Worm (Caenorhabditis elegans) whole organism, midembryonic: Measurements from ENCODE around the gene ceh-90.

Experiments
- T22C8.4 ChIP-seq: fragments of 200-800 bp; sonication (Bioruptor generic); IDR thresholded peaks from 2 replicates; pipeline ENCODE4 v1.3.6; 2022; ENCODE audit warnings: missing genetic modification characterization, missing compliant biosample characterization
- cog-1 ChIP-seq: sonication (generic microtip); optimal IDR thresholded peaks from 2 replicates; lab custom pipeline; 2016; ENCODE audit warnings: missing genetic modification characterization, missing compliant biosample characterization
- flt-1 ChIP-seq: fragments of 200-800 bp; sonication (Bioruptor generic); IDR thresholded peaks from 2 replicates; pipeline ENCODE4 v1.3.6; 2022; ENCODE audit warnings: missing genetic modification characterization, missing compliant biosample characterization
- klf-2 ChIP-seq: fragments of 200-800 bp; sonication (Bioruptor generic); conservative IDR thresholded peaks from 2 replicates; pipeline ENCODE4 v1.3.6; 2022; ENCODE audit warnings: missing genetic modification reagents, missing genetic modification characterization, missing compliant biosample characterization
- med-1 ChIP-seq: sonication (generic microtip); optimal IDR thresholded peaks from 2 replicates; lab custom pipeline; 2017; ENCODE audit warnings: missing genetic modification characterization, mild to moderate bottlenecking, missing compliant biosample characterization, antibody characterized with exemption, missing genetic modification reagents; ENCODE audit not compliant: insufficient read depth
- ref-1 ChIP-seq: fragments of 200-800 bp; sonication (Bioruptor generic); conservative IDR thresholded peaks from 2 replicates; pipeline ENCODE4 v1.3.6; 2022; ENCODE audit warnings: missing genetic modification reagents, missing genetic modification characterization, missing compliant biosample characterization
- tab-1 ChIP-seq: fragments of 200-800 bp; sonication (Bioruptor generic); IDR thresholded peaks from 2 replicates; pipeline ENCODE4 v1.3.6; 2022; ENCODE audit warnings: missing genetic modification characterization, missing compliant biosample characterization
- ztf-23 ChIP-seq: fragments of 200-800 bp; sonication (Bioruptor generic); IDR thresholded peaks from 2 replicates; pipeline ENCODE4 v1.3.6; 2022; ENCODE audit warnings: missing genetic modification reagents, missing genetic modification characterization, missing compliant biosample characterization
- ztf-29 ChIP-seq: fragments of 200-800 bp; sonication (Bioruptor generic); IDR thresholded peaks from 2 replicates; pipeline ENCODE4 v1.3.6; 2022; ENCODE audit warnings: missing genetic modification reagents, missing genetic modification characterization, missing compliant biosample characterization

ceh-90 gene

DNA sequence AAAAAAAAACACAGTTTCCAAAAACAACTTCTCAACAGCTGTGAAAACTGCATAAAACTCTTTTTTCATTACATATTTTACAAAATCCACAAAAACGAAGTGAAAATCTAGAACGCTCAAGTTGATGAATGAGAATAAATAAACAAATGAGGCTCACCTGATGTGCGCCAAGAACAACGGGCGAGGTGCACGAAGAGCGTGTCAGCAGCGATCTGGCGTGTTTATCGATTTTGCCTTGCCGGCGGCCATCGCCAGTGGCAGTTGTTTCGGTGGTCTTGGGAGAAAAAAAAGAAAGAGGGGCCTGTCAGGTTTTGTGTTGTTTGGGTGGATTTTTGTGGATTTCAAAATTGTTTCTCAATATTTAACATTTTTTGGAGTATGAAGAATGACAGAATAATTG is 17.0 kb upstream of the ceh-90 start, which contains the start of gene idhb-1:
Gene idhb-1, minus strand, starts transcription at position 214 of the 400 bp plus-strand sequence.
- TF ChIP-seq tab-1 (GFP tag; lab: Robert Waterston, UW), result no peak
- 0 out of 2 replicates have a peak, but pooled peaks have one; percentile 36 for TF ChIP-seq ztf-23 (GFP tag; lab: Robert Waterston, UW)
- TF ChIP-seq flt-1 (GFP tag; lab: Robert Waterston, UW), result peak; percentile 58; the same call in 1 of the 2 replicates
- TF ChIP-seq klf-2 (GFP tag; lab: Robert Waterston, UW), result no peak
- TF ChIP-seq T22C8.4 (GFP tag; lab: Robert Waterston, UW), result peak; percentile 84
- TF ChIP-seq cog-1, result peak; percentile 28

DNA sequence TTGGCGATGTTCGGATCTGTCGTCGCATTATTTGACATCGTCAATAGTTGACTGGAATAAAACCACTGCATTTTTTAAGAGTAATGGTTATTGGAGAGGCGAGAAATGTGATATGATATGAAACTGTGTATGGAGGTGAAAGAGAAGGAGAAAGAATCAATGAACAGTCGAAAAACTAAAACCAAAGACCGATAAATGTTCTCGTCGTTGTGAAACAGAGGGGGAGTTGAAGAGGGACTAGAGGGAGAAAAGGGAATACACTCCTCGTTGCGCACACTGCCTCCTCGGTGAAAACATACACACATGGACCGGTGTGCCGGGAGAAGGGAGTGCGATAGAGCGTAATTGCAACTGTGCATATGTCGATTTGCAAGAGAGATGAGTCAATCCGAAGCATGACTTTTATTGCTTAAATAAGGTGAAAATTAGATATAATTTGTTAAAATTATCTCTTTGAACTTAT is 12.8 kb upstream of the ceh-90 start, which contains the start of gene sym-4:
Gene sym-4, minus strand, starts transcription at position 51 of the 463 bp plus-strand sequence.
- TF ChIP-seq tab-1 (GFP tag; lab: Robert Waterston, UW) (no peak), cog-1 (peak; percentile 65), ztf-29 (GFP tag; lab: Robert Waterston, UW) (no peak), flt-1 (GFP tag; lab: Robert Waterston, UW) (0 out of 2 replicates have a peak, but pooled peaks have one; percentile 37), ztf-23 (GFP tag; lab: Robert Waterston, UW) (0 out of 2 replicates have a peak, but pooled peaks have one; percentile 38)

ce11 chrX:14165156-14165555 is 8.3 kb upstream of the ceh-90 start:
- TF ChIP-seq ref-1 (GFP tag; lab: Robert Waterston, UW) (no peak), ztf-29 (GFP tag; lab: Robert Waterston, UW) (no peak), T22C8.4 (GFP tag; lab: Robert Waterston, UW) (no peak), cog-1 (no peak), klf-2 (GFP tag; lab: Robert Waterston, UW) (no peak), tab-1 (GFP tag; lab: Robert Waterston, UW) (no peak), med-1 (GFP tag; lab: Kevin White, UChicago) (no peak), flt-1 (GFP tag; lab: Robert Waterston, UW) (no peak), ztf-23 (GFP tag; lab: Robert Waterston, UW) (no peak)

- TF ChIP-seq ztf-29 (GFP tag; lab: Robert Waterston, UW) (no peak), flt-1 (GFP tag; lab: Robert Waterston, UW) (no peak), med-1 (GFP tag; lab: Kevin White, UChicago) (no peak), tab-1 (GFP tag; lab: Robert Waterston, UW) (no peak), T22C8.4 (GFP tag; lab: Robert Waterston, UW) (no peak), ref-1 (GFP tag; lab: Robert Waterston, UW) (no peak), ztf-23 (GFP tag; lab: Robert Waterston, UW) (no peak), klf-2 (GFP tag; lab: Robert Waterston, UW) (no peak), cog-1 (no peak)
These were observed 7.4 kb upstream of the ceh-90 start, which contains the start of gene vha-20 for ce11 chrX:14164234-14164633. Gene vha-20 (minus strand): TSS chrX:14164506.

DNA sequence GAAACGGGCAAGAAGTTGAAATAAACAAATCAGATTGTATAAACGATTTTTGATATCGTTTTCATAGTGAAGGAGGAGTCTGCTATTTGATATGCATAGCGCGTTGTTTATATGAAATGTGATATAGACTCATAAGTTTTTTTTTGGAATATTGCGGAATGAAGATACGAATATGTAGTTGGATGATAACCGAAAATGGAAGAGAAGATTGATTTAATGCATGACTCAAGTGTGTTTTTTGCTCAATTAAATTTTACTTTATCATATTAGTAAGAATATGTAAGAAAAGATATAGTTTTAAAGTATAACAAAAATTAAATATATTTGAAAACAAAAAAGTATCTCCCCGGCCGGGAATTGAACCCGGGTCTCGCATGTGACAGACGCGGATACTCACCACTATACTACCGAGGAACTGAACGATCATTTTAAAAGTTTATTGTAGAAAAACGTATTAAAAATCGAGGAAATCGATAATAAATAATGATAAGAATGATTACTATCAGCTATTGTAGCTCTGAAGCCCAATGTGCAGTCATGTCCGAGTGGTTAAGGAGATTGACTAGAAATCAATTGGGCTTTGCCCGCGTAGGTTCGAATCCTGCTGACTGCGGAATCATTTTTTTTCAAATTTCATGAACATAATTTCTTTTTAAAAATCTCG is 5.0 kb upstream of the ceh-90 start, which contains the start of gene lgc-25:
Gene lgc-25, minus strand, starts transcription at position 51 of the 664 bp plus-strand sequence.
- TF ChIP-seq tab-1 (GFP tag; lab: Robert Waterston, UW), result no peak
- no peak for TF ChIP-seq cog-1
- no peak for TF ChIP-seq flt-1 (GFP tag; lab: Robert Waterston, UW)
- TF ChIP-seq ztf-23 (GFP tag; lab: Robert Waterston, UW), result no peak
- no peak for TF ChIP-seq klf-2 (GFP tag; lab: Robert Waterston, UW)
- TF ChIP-seq ref-1 (GFP tag; lab: Robert Waterston, UW), result no peak
- no peak for TF ChIP-seq T22C8.4 (GFP tag; lab: Robert Waterston, UW)
- TF ChIP-seq ztf-29 (GFP tag; lab: Robert Waterston, UW), result no peak
- no peak for TF ChIP-seq med-1 (GFP tag; lab: Kevin White, UChicago)

DNA sequence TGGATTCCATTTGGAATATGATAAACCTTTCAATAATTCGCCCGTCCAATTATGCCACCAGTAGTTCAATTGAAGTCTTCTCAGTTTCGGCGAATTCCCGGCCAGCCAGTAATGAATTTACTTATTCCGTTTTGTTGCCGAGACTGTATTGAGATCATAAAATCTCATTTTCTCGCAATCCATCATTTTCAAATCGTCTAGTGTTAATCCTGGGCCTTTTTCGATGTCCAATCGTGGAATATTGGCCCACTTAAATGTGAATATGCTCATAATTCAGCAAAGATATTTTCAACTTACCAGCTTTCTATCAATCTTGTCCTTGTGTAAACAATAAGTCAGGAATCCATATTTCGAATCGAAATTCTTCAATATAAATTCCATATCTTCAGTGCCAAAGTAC is 4.2 kb downstream of the ceh-90 start:
- no peak for TF ChIP-seq klf-2 (GFP tag; lab: Robert Waterston, UW)
- TF ChIP-seq tab-1 (GFP tag; lab: Robert Waterston, UW), result no peak
- TF ChIP-seq ztf-23 (GFP tag; lab: Robert Waterston, UW), result no peak
- TF ChIP-seq cog-1, result no peak
- no peak for TF ChIP-seq med-1 (GFP tag; lab: Kevin White, UChicago)
- TF ChIP-seq ztf-29 (GFP tag; lab: Robert Waterston, UW), result no peak
- no peak for TF ChIP-seq T22C8.4 (GFP tag; lab: Robert Waterston, UW)
- no peak for TF ChIP-seq ref-1 (GFP tag; lab: Robert Waterston, UW)
- no peak for TF ChIP-seq flt-1 (GFP tag; lab: Robert Waterston, UW)

DNA sequence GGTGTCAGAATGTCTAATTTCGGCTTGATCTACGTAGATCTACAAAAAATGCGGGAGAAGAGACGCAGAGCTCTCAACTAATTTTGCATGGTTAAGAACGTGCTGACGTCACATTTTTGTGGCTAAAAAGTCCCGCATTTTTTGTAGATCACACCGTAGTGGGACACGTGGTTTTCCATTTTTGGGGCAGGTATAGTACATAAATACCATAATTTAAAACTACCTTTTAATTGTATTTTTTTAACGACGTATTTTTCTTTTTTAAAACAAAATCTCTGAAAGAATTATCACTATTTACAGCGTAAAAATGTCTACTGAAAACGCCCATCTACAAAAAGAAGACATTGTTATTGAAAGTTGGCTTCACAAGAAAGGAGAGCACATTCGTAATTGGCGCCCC is 9.4 kb downstream of the ceh-90 start, which contains the start of gene akt-2:
Gene akt-2, plus strand, starts transcription at position 301 of the 400 bp plus-strand sequence.
- TF ChIP-seq klf-2 (GFP tag; lab: Robert Waterston, UW) (no peak), cog-1 (no peak), tab-1 (GFP tag; lab: Robert Waterston, UW) (no peak), ref-1 (GFP tag; lab: Robert Waterston, UW) (no peak), med-1 (GFP tag; lab: Kevin White, UChicago) (no peak), T22C8.4 (GFP tag; lab: Robert Waterston, UW) (no peak), ztf-23 (GFP tag; lab: Robert Waterston, UW) (no peak), flt-1 (GFP tag; lab: Robert Waterston, UW) (no peak), ztf-29 (GFP tag; lab: Robert Waterston, UW) (no peak)

DNA sequence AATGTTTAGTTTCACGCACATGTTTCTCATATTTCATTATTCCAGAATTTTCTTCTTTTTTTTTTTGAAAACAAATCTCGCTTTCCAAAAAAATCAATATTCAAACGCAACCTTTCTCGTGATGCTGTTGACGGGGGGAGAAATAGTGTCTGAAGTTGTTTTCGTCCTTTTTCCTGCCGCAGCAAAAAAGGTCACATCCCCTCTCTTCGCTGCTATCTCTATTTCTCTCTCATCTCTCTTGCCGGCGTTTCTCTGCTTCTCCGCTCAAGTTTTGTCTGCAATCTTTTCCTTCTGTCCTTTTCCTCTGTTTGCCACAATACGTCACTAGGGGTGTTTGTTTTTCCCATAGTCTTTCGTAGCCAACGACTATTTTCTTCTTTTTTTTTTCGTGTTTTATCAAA is 10.1 kb downstream of the ceh-90 start:
- no peak for TF ChIP-seq T22C8.4 (GFP tag; lab: Robert Waterston, UW)
- TF ChIP-seq tab-1 (GFP tag; lab: Robert Waterston, UW), result peak; percentile 28; the same call in 1 of the 2 replicates
- peak; percentile 14 for TF ChIP-seq cog-1

- TF ChIP-seq flt-1 (GFP tag; lab: Robert Waterston, UW), result no peak
- no peak for TF ChIP-seq ztf-29 (GFP tag; lab: Robert Waterston, UW)
- no peak for TF ChIP-seq tab-1 (GFP tag; lab: Robert Waterston, UW)
- no peak for TF ChIP-seq klf-2 (GFP tag; lab: Robert Waterston, UW)
- TF ChIP-seq med-1 (GFP tag; lab: Kevin White, UChicago), result no peak
- no peak for TF ChIP-seq T22C8.4 (GFP tag; lab: Robert Waterston, UW)
- no peak for TF ChIP-seq ztf-23 (GFP tag; lab: Robert Waterston, UW)
- TF ChIP-seq ref-1 (GFP tag; lab: Robert Waterston, UW), result no peak
- no peak for TF ChIP-seq cog-1
These were observed 11.2 kb downstream of the ceh-90 start for ce11 chrX:14145634-14146033.
